Worm (Caenorhabditis elegans): ENCODE data around the gene Y39A1A.20.
A peak's percentile ranks its signal among the peaks of the same experiment; 100 is the strongest.

The Y39A1A.20 gene

DNA sequence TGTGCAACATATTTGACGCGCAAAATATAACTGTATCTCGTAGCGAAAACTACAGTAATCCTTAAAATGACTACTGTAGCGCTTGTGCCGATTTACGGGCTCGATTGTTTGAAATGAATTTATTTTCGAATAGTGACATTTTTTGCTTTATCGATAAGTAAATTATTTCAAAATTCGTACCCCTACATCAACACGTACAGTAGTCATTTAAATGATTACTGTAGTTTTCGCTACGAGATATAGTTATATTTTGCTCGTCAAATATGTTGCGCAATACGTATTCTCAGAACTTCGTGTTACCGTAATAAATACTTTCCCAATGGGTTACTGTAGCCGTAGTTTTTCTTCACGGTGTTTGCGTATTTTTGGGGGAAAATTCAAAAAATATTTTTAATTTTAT, 47.5 kb downstream of the Y39A1A.20 start:
- TF ChIP-seq sptf-1 (tag; optimal IDR thresholded peaks at IDR 0.05) (no peak), zip-8 (tag; optimal IDR thresholded peaks at IDR 0.05) (peak; percentile 79), lin-32 (GFP tag; optimal IDR thresholded peaks at IDR 0.05) (no peak), bed-3 (GFP tag; optimal IDR thresholded peaks at IDR 0.05) (no peak), M03D4.4 (tag; optimal IDR thresholded peaks at IDR 0.05) (no peak), elt-1 (tag; optimal IDR thresholded peaks at IDR 0.05; ENCODE audit: borderline replicate concordance, insufficient read depth) (no peak), ztf-11 (tag; optimal IDR thresholded peaks at IDR 0.05) (no peak), mep-1 (tag; optimal IDR thresholded peaks at IDR 0.05) (no peak)

ce11 chrIII:10651634-10652033, 48.7 kb downstream of the Y39A1A.20 start:
- TF ChIP-seq pha-4 (tag; optimal IDR thresholded peaks at IDR 0.05) (peak; percentile 95), ceh-39 (tag; optimal IDR thresholded peaks at IDR 0.05) (peak; percentile 70), sptf-1 (tag; optimal IDR thresholded peaks at IDR 0.05) (no peak), flh-1 (GFP tag; optimal IDR thresholded peaks at IDR 0.05) (no peak), mab-5 (tag; optimal IDR thresholded peaks at IDR 0.05) (no peak), blmp-1 (tag; optimal IDR thresholded peaks at IDR 0.05) (no peak), sem-2 (GFP tag; optimal IDR thresholded peaks at IDR 0.05) (peak; percentile 27), elt-3 (tag; optimal IDR thresholded peaks at IDR 0.05) (no peak), M03D4.4 (tag; optimal IDR thresholded peaks at IDR 0.05) (no peak), lin-13 (tag; optimal IDR thresholded peaks at IDR 0.05) (peak; percentile 64), tbx-8 (GFP tag; optimal IDR thresholded peaks at IDR 0.05) (no peak), unc-39 (tag; optimal IDR thresholded peaks at IDR 0.05) (no peak), elt-1 (tag; optimal IDR thresholded peaks at IDR 0.05; ENCODE audit: borderline replicate concordance, insufficient read depth) (no peak), drap-1 (GFP tag; optimal IDR thresholded peaks at IDR 0.05) (peak; percentile 18), nhr-237 (tag; optimal IDR thresholded peaks at IDR 0.05) (no peak), nhr-76 (tag; optimal IDR thresholded peaks at IDR 0.05) (no peak), mls-2 (tag; optimal IDR thresholded peaks at IDR 0.05) (peak; percentile 56), bed-3 (GFP tag; optimal IDR thresholded peaks at IDR 0.05) (no peak), unc-120 (tag; optimal IDR thresholded peaks at IDR 0.05; ENCODE audit: poor library complexity, severe bottlenecking) (no peak), nhr-2 (tag; optimal IDR thresholded peaks at IDR 0.05) (peak; percentile 56), ztf-11 (tag; optimal IDR thresholded peaks at IDR 0.05) (no peak), unc-62 (GFP tag; optimal IDR thresholded peaks at IDR 0.05) (peak; percentile 24), lin-32 (GFP tag; optimal IDR thresholded peaks at IDR 0.05) (peak; percentile 42), nhr-28 (tag; optimal IDR thresholded peaks at IDR 0.05) (no peak), lsy-2 (tag; optimal IDR thresholded peaks at IDR 0.05) (peak; percentile 54), cnd-1 (tag; optimal IDR thresholded peaks at IDR 0.05) (peak; percentile 44), ceh-43 (GFP tag; optimal IDR thresholded peaks at IDR 0.05) (no peak), nhr-12 (tag; optimal IDR thresholded peaks at IDR 0.05) (no peak), hlh-1 (tag; optimal IDR thresholded peaks at IDR 0.05) (no peak), snpc-4 (tag; optimal IDR thresholded peaks at IDR 0.05) (no peak), ces-1 (GFP tag; optimal IDR thresholded peaks at IDR 0.05) (peak; percentile 67), ham-2 (GFP tag; optimal IDR thresholded peaks at IDR 0.05) (peak; percentile 69), ceh-83 (GFP tag; optimal IDR thresholded peaks at IDR 0.05) (no peak), mep-1 (tag; optimal IDR thresholded peaks at IDR 0.05) (no peak), zip-8 (tag; optimal IDR thresholded peaks at IDR 0.05) (peak; percentile 32)

DNA sequence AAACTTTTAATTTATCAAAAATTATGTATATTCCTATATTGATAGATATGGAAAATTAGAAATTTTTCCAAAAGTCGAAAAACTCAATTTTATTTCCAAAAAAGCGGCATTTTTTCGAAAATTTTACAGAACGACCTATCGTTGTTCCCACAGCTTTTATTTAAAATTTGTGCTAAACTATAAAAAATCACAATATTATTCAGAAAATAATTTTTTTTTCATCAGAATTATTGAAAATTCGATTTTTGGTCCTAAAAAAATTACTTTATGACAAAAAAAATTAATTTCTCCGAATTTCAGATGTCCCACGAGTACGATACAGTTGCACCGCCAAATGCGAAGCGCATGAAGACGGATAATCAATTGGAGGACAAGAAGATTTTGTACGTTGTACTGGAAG, 51.1 kb downstream of the Y39A1A.20 start, which contains the start of gene emg-1:
Gene emg-1, plus strand, starts transcription at position 301 of the 400 bp plus-strand sequence.
- TF ChIP-seq ham-2 (GFP tag; optimal IDR thresholded peaks at IDR 0.05) (no peak), elt-3 (tag; optimal IDR thresholded peaks at IDR 0.05) (no peak), sem-2 (GFP tag; optimal IDR thresholded peaks at IDR 0.05) (no peak), cnd-1 (tag; optimal IDR thresholded peaks at IDR 0.05) (no peak), tbx-8 (GFP tag; optimal IDR thresholded peaks at IDR 0.05) (no peak), elt-1 (tag; optimal IDR thresholded peaks at IDR 0.05; ENCODE audit: borderline replicate concordance, insufficient read depth) (no peak), bed-3 (GFP tag; optimal IDR thresholded peaks at IDR 0.05) (no peak)
